Worm (Caenorhabditis elegans) whole organism, L1 larva: ENCODE measurements around the gene F52G3.8.
"Not testable (repeated sequence)": the region's sequence is repeated elsewhere in the genome, so short reads cannot be mapped to it uniquely, and the experiment has no call there.

Source experiments
- alr-1 ChIP-seq: fragments of 200-800 bp; sonication (Bioruptor generic); optimal IDR thresholded peaks from 2 replicates; lab custom pipeline; 2018; ENCODE audit warnings: borderline replicate concordance, mild to moderate bottlenecking, missing genetic modification characterization, missing compliant biosample characterization
- ama-1 ChIP-seq: fragments of 150-350 bp; optimal IDR thresholded peaks from 2 replicates; lab custom pipeline; 2014
- pag-3 ChIP-seq: sonication (generic microtip); optimal IDR thresholded peaks from 2 replicates; lab custom pipeline; 2017; ENCODE audit warnings: missing genetic modification characterization, mild to moderate bottlenecking, missing compliant biosample characterization, antibody characterized with exemption, borderline replicate concordance; ENCODE audit not compliant: insufficient read depth
- zag-1 ChIP-seq: fragments of 150-350 bp; optimal IDR thresholded peaks from 2 replicates; lab custom pipeline; 2014; ENCODE audit warnings: missing biosample characterization, missing genetic modification characterization
- ztf-4 ChIP-seq: fragments of 150-350 bp; optimal IDR thresholded peaks from 2 replicates; lab custom pipeline; 2014; ENCODE audit warnings: missing biosample characterization, missing genetic modification characterization

ce11 chrX:16913669-16914068, 39.1 kb downstream of the F52G3.8 start, which contains the start of gene F39F10.5:
- TF ChIP-seq ama-1 (lab: Kevin White, UChicago); zag-1 (tag; lab: Kevin White, UChicago); pag-3 (tag; lab: Kevin White, UChicago); ztf-4; alr-1 (tag; lab: Kevin White, UChicago): not testable (repeated sequence)
